Worm (Caenorhabditis elegans) whole organism, L1 larva: ENCODE results near the gene AH10.2.
"Not testable (repeated sequence)": the region's sequence is repeated elsewhere in the genome, so short reads cannot be mapped to it uniquely, and the experiment has no call there.

Experiments
- C34B4.2 ChIP-seq: sonication (generic microtip); optimal IDR thresholded peaks from 2 replicates; lab custom pipeline; 2017; ENCODE audit warnings: mild to moderate bottlenecking, missing genetic modification characterization, missing compliant biosample characterization
- Y116A8C.19 ChIP-seq: sonication (generic microtip); optimal IDR thresholded peaks from 2 replicates; lab custom pipeline; 2016; ENCODE audit warnings: missing compliant biosample characterization, missing genetic modification characterization, borderline replicate concordance
- aha-1 ChIP-seq: fragments of 150-350 bp; optimal IDR thresholded peaks from 2 replicates; lab custom pipeline; 2014; ENCODE audit warnings: missing biosample characterization, missing genetic modification characterization
- blmp-1 ChIP-seq: fragments of 150-350 bp; optimal IDR thresholded peaks from 2 replicates; lab custom pipeline; 2014; ENCODE audit warnings: missing biosample characterization, missing genetic modification characterization
- ceh-63 ChIP-seq: fragments of 200-800 bp; sonication (Bioruptor generic); optimal IDR thresholded peaks from 2 replicates; lab custom pipeline; 2018; ENCODE audit warnings: mild to moderate bottlenecking, missing genetic modification characterization, missing compliant biosample characterization
- ceh-82 ChIP-seq, 3 experiments: fragments of 150-350 bp in 1 of 3; sonication (generic microtip) in 2 of 3; optimal IDR thresholded peaks; 2 replicates each; lab custom pipeline; 2014 to 2017; ENCODE audit warnings: missing biosample characterization in 3 of 3, missing genetic modification characterization in 3 of 3
- egl-27 ChIP-seq, 2 experiments: fragments of 150-350 bp in 1 of 2; sonication (generic microtip); optimal IDR thresholded peaks; 3 replicates each; lab custom pipeline; 2017 to 2018; ENCODE audit warnings: missing biosample characterization in 2 of 2, missing genetic modification characterization in 2 of 2, missing genetic modification reagents in 2 of 2
- elt-2 ChIP-seq: sonication (generic microtip); optimal IDR thresholded peaks from 2 replicates; lab custom pipeline; 2016; ENCODE audit warnings: missing genetic modification characterization, mild to moderate bottlenecking, inconsistent platforms, missing compliant biosample characterization, missing genetic modification reagents
- fkh-10 ChIP-seq: sonication (generic microtip); optimal IDR thresholded peaks from 2 replicates; lab custom pipeline; 2017; ENCODE audit warnings: missing biosample characterization, missing genetic modification reagents, missing genetic modification characterization
- fkh-4 ChIP-seq: sonication (generic microtip); optimal IDR thresholded peaks from 2 replicates; lab custom pipeline; 2016; ENCODE audit warnings: missing compliant biosample characterization, missing genetic modification characterization, borderline replicate concordance
- fkh-8 ChIP-seq: sonication (generic microtip); optimal IDR thresholded peaks from 2 replicates; lab custom pipeline; 2016; ENCODE audit warnings: mild to moderate bottlenecking, missing genetic modification characterization, missing compliant biosample characterization
- grh-1 ChIP-seq: fragments of 200-800 bp; sonication (Bioruptor generic); IDR thresholded peaks from 2 replicates; pipeline ENCODE4 v1.3.6; 2022; ENCODE audit warnings: missing genetic modification reagents, missing genetic modification characterization, missing compliant biosample characterization
- irx-1 ChIP-seq: sonication (generic microtip); optimal IDR thresholded peaks from 2 replicates; lab custom pipeline; 2016; ENCODE audit warnings: missing genetic modification characterization, missing compliant biosample characterization
- isw-1 ChIP-seq: fragments of 200-800 bp; sonication (Bioruptor generic); IDR thresholded peaks from 2 replicates; pipeline ENCODE4 v1.3.6; 2022; ENCODE audit warnings: missing genetic modification characterization, missing compliant biosample characterization
- lin-13 ChIP-seq: fragments of 150-350 bp; optimal IDR thresholded peaks from 2 replicates; lab custom pipeline; 2014; ENCODE audit warnings: missing biosample characterization, missing genetic modification reagents, missing genetic modification characterization
- lin-35 ChIP-seq, 2 experiments: fragments of 150-350 bp; optimal IDR thresholded peaks; 2 replicates each; lab custom pipeline; 2014; ENCODE audit warnings: missing biosample characterization in 2 of 2, missing genetic modification characterization in 2 of 2, missing genetic modification reagents in 2 of 2
- lsy-2 ChIP-seq, 2 experiments: fragments of 150-350 bp; optimal IDR thresholded peaks; 2 replicates each; lab custom pipeline; 2014; ENCODE audit warnings: missing biosample characterization in 2 of 2, missing genetic modification characterization in 2 of 2
- mab-9 ChIP-seq: fragments of 200-800 bp; sonication (Bioruptor generic); IDR thresholded peaks from 2 replicates; pipeline ENCODE4 v1.3.6; 2022; ENCODE audit warnings: missing genetic modification reagents, missing genetic modification characterization, missing compliant biosample characterization
- mdl-1 ChIP-seq, 2 experiments: fragments of 150-350 bp; optimal IDR thresholded peaks; 2 replicates each; lab custom pipeline; 2014 to 2017; ENCODE audit warnings: missing biosample characterization in 2 of 2, missing genetic modification characterization in 2 of 2, inconsistent platforms in 1 of 2
- mef-2 ChIP-seq: fragments of 150-350 bp; optimal IDR thresholded peaks from 2 replicates; lab custom pipeline; 2014; ENCODE audit warnings: missing biosample characterization, missing genetic modification characterization
- nhr-11 ChIP-seq: fragments of 150-350 bp; optimal IDR thresholded peaks from 2 replicates; lab custom pipeline; 2014; ENCODE audit warnings: missing biosample characterization, missing genetic modification characterization
- nhr-12 ChIP-seq: sonication (generic microtip); optimal IDR thresholded peaks from 2 replicates; lab custom pipeline; 2017; ENCODE audit warnings: missing biosample characterization, missing genetic modification characterization
- nhr-19 ChIP-seq: fragments of 200-800 bp; sonication (Bioruptor generic); conservative IDR thresholded peaks from 2 replicates; pipeline ENCODE4 v1.3.6; 2022; ENCODE audit warnings: missing genetic modification characterization, missing compliant biosample characterization
- nhr-237 ChIP-seq: fragments of 150-350 bp; optimal IDR thresholded peaks from 2 replicates; lab custom pipeline; 2014; ENCODE audit warnings: missing biosample characterization, missing genetic modification characterization
- nhr-47 ChIP-seq: sonication (generic microtip); optimal IDR thresholded peaks from 2 replicates; lab custom pipeline; 2016; ENCODE audit warnings: mild to moderate bottlenecking, missing genetic modification characterization, moderate library complexity, missing compliant biosample characterization
- nhr-77 ChIP-seq: fragments of 150-350 bp; optimal IDR thresholded peaks from 2 replicates; lab custom pipeline; 2014; ENCODE audit warnings: missing biosample characterization, missing genetic modification characterization
- pax-3 ChIP-seq: fragments of 200-800 bp; sonication (Bioruptor generic); optimal IDR thresholded peaks from 2 replicates; lab custom pipeline; 2018; ENCODE audit warnings: mild to moderate bottlenecking, missing genetic modification characterization, moderate library complexity, missing compliant biosample characterization
- snu-23 ChIP-seq: sonication (generic microtip); optimal IDR thresholded peaks from 2 replicates; lab custom pipeline; 2016; ENCODE audit warnings: missing genetic modification characterization, missing compliant biosample characterization
- sox-4 ChIP-seq: sonication (generic microtip); optimal IDR thresholded peaks from 2 replicates; lab custom pipeline; 2016; ENCODE audit warnings: missing genetic modification characterization, missing compliant biosample characterization
- tbx-2 ChIP-seq: sonication (generic microtip); optimal IDR thresholded peaks from 2 replicates; lab custom pipeline; 2016; ENCODE audit warnings: missing genetic modification characterization, missing compliant biosample characterization
- tlp-1 ChIP-seq: fragments of 150-350 bp; optimal IDR thresholded peaks from 2 replicates; lab custom pipeline; 2014; ENCODE audit warnings: missing biosample characterization, missing genetic modification characterization
- unc-30 ChIP-seq: sonication (generic microtip); optimal IDR thresholded peaks from 2 replicates; lab custom pipeline; 2017; ENCODE audit warnings: missing biosample characterization, missing genetic modification characterization
- vab-15 ChIP-seq: sonication (generic microtip); optimal IDR thresholded peaks from 2 replicates; lab custom pipeline; 2017; ENCODE audit warnings: missing genotype, mild to moderate bottlenecking, missing genetic modification characterization, missing compliant biosample characterization
- ztf-4 ChIP-seq: fragments of 150-350 bp; optimal IDR thresholded peaks from 2 replicates; lab custom pipeline; 2014; ENCODE audit warnings: missing biosample characterization, missing genetic modification characterization

The AH10.2 gene

DNA sequence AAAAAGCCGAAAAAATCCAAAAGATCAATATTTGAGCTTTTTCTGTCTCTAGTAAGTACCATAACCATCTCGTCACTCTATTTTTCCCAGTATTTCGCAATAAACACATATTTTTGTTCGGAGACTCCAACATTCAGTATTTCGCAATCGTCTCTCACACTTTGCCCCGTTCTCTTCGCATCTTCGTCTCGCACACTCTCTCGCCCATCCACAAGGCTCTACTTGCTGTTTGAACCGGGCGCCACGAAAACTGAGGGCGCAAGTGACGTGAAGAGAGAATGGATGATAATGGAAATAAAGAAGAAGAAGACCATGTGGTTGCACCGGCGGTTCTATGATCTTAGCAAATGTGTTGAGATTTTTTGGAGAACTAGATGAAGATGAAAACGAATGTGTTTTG lies 43.5 kb downstream of the AH10.2 start (continued):
- TF ChIP-seq egl-27 (tag; optimal IDR thresholded peaks at IDR 0.05; lab: Kevin White, UChicago): peak; percentile 82 to 92
- TF ChIP-seq isw-1 (GFP tag; lab: Robert Waterston, UW): peak; percentile 84
- peak; percentile 85 for TF ChIP-seq irx-1 (tag; lab: Kevin White, UChicago)
- TF ChIP-seq mdl-1 (tag; optimal IDR thresholded peaks at IDR 0.05; lab: Kevin White, UChicago): peak in 1 of 2 experiments; percentile 96
- peak; percentile 90 for TF ChIP-seq ztf-4 (tag; lab: Kevin White, UChicago)
- peak; percentile 30; the same call in 1 of the 2 replicates for TF ChIP-seq grh-1 (GFP tag; lab: Robert Waterston, UW)
- peak; percentile 74 to 87 for TF ChIP-seq lin-35 (GFP tag; optimal IDR thresholded peaks at IDR 0.05; lab: Kevin White, UChicago)
- peak; percentile 93 for TF ChIP-seq nhr-11 (tag; lab: Kevin White, UChicago)
- peak; percentile 66 for TF ChIP-seq aha-1
- no peak for TF ChIP-seq sox-4 (tag; lab: Kevin White, UChicago)
- peak; percentile 97 for TF ChIP-seq snu-23 (GFP tag; lab: Kevin White, UChicago)
- TF ChIP-seq elt-2 (tag; lab: Kevin White, UChicago): peak; percentile 69
- TF ChIP-seq mef-2: peak; percentile 91
- peak; percentile 84 to 93 (median 90) for TF ChIP-seq ceh-82 (tag; optimal IDR thresholded peaks at IDR 0.05; lab: Kevin White, UChicago)
- peak; percentile 86 for TF ChIP-seq fkh-8
- peak; percentile 79 for TF ChIP-seq blmp-1
- TF ChIP-seq nhr-12 (tag; lab: Kevin White, UChicago): no peak
- TF ChIP-seq vab-15: no peak
- TF ChIP-seq ceh-63 (GFP tag; lab: Kevin White, UChicago): no peak
- peak; percentile 92 for TF ChIP-seq tbx-2
- peak; percentile 91 for TF ChIP-seq nhr-47 (tag; lab: Kevin White, UChicago)
- peak; percentile 87 to 91 for TF ChIP-seq lsy-2 (tag; optimal IDR thresholded peaks at IDR 0.05; lab: Kevin White, UChicago)
- TF ChIP-seq tlp-1: no peak
- no peak for TF ChIP-seq unc-30 (tag; lab: Kevin White, UChicago)
- TF ChIP-seq fkh-4: peak; percentile 57
- TF ChIP-seq lin-13 (GFP tag; lab: Kevin White, UChicago): peak; percentile 87
- TF ChIP-seq mab-9 (GFP tag; lab: Robert Waterston, UW): peak; percentile 59; the same call in 1 of the 2 replicates
- TF ChIP-seq nhr-237 (tag; lab: Kevin White, UChicago): peak; percentile 93
- TF ChIP-seq nhr-77 (tag; lab: Kevin White, UChicago): peak; percentile 93
- peak; percentile 92 for TF ChIP-seq pax-3
- no peak for TF ChIP-seq Y116A8C.19 (tag; lab: Kevin White, UChicago)
- no peak for TF ChIP-seq C34B4.2

DNA sequence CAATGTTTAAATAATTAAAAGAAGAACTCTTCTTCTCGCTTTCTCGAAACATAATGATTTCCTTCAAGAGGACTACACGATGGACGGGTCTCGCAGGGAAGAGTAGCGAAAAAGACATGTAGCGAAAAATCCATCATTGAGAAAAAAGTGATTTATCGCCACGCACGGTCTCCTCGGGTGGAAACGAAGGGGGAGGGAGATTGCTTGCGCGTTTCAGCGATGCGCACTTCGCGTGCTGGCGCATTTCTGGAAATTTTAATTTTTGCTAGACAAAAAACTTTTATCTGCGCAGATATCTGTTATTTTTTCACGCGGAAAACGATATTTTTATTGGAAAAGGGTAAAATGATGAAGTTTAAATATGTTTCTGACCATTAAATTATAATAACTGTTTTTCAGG lies 47.2 kb downstream of the AH10.2 start:
- TF ChIP-seq grh-1 (GFP tag; lab: Robert Waterston, UW) (peak; percentile 59), nhr-19 (GFP tag; lab: Robert Waterston, UW) (peak; percentile 68)

DNA sequence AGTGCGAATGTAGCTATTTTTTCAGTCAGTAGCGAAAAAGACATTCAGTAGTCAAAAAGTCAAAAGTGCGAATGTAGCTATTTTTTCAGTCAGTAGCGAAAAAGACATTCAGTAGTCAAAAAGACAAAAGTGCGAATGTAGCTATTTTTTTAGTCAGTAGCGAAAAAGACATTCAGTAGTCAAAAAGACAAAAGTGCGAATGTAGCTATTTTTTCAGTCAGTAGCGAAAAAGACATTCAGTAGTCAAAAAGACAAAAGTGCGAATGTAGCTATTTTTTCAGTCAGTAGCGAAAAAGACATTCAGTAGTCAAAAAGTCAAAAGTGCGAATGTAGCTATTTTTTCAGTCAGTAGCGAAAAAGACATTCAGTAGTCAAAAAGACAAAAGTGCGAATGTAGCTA lies 48.6 kb downstream of the AH10.2 start, which contains the start of gene T16A9.3:
Gene T16A9.3, plus strand, starts transcription at position 301 of the 400 bp plus-strand sequence.
- not testable (repeated sequence) for TF ChIP-seq tlp-1; ztf-4 (tag; lab: Kevin White, UChicago); fkh-10 (GFP tag; lab: Kevin White, UChicago)
